Worm (Caenorhabditis elegans) whole organism, mixed stage, embryonic: ENCODE data around the gene tsr-1.

Experiments
- ces-1 ChIP-seq: fragments of 150-350 bp; optimal IDR thresholded peaks from 2 replicates; lab custom pipeline; 2014; ENCODE audit warnings: missing biosample characterization, missing genetic modification reagents, missing genetic modification characterization
- elt-3 ChIP-seq: fragments of 150-350 bp; optimal IDR thresholded peaks from 2 replicates; lab custom pipeline; 2014; ENCODE audit warnings: missing biosample characterization, missing genetic modification characterization
- mab-5 ChIP-seq: fragments of 150-350 bp; optimal IDR thresholded peaks from 2 replicates; lab custom pipeline; 2014; ENCODE audit warnings: missing biosample characterization, missing genetic modification characterization
- nhr-237 ChIP-seq: fragments of 150-350 bp; optimal IDR thresholded peaks from 2 replicates; lab custom pipeline; 2014; ENCODE audit warnings: missing biosample characterization, missing genetic modification characterization
- nhr-28 ChIP-seq: fragments of 150-350 bp; optimal IDR thresholded peaks from 2 replicates; lab custom pipeline; 2014; ENCODE audit warnings: missing biosample characterization, missing genetic modification characterization
- nhr-76 ChIP-seq: sonication (generic microtip); optimal IDR thresholded peaks from 2 replicates; lab custom pipeline; 2017; ENCODE audit warnings: missing biosample characterization, missing genetic modification characterization
- pha-4 ChIP-seq: fragments of 150-350 bp; optimal IDR thresholded peaks from 2 replicates; lab custom pipeline; 2018; ENCODE audit warnings: missing biosample characterization, missing genetic modification reagents, missing genetic modification characterization
- sem-2 ChIP-seq: fragments of 200-800 bp; sonication (Bioruptor generic); optimal IDR thresholded peaks from 2 replicates; lab custom pipeline; 2018; ENCODE audit warnings: mild to moderate bottlenecking, missing genetic modification characterization, missing compliant biosample characterization
- snpc-4 ChIP-seq: fragments of 150-350 bp; optimal IDR thresholded peaks from 2 replicates; lab custom pipeline; 2014; ENCODE audit warnings: missing biosample characterization, missing genetic modification characterization
- sptf-1 ChIP-seq: sonication (generic microtip); optimal IDR thresholded peaks from 2 replicates; lab custom pipeline; 2017; ENCODE audit warnings: mild to moderate bottlenecking, missing genetic modification characterization, moderate library complexity, missing compliant biosample characterization
- unc-39 ChIP-seq: fragments of 150-350 bp; optimal IDR thresholded peaks from 2 replicates; lab custom pipeline; 2014; ENCODE audit warnings: missing biosample characterization, missing genetic modification characterization
- unc-62 ChIP-seq: fragments of 150-350 bp; optimal IDR thresholded peaks from 2 replicates; lab custom pipeline; 2014; ENCODE audit warnings: missing biosample characterization, missing genetic modification reagents, missing genetic modification characterization
- zip-8 ChIP-seq: fragments of 150-350 bp; optimal IDR thresholded peaks from 2 replicates; lab custom pipeline; 2014; ENCODE audit warnings: missing biosample characterization, missing genetic modification characterization
- ztf-11 ChIP-seq: fragments of 150-350 bp; optimal IDR thresholded peaks from 2 replicates; lab custom pipeline; 2014; ENCODE audit warnings: missing biosample characterization, missing genetic modification characterization

ce11 chrII:2503703-2504430 lies 30.7 kb upstream of the tsr-1 start:
- no peak for TF ChIP-seq ztf-11 (tag; lab: Kevin White, UChicago)
- TF ChIP-seq snpc-4 (tag; lab: Kevin White, UChicago): no peak
- no peak for TF ChIP-seq mab-5 (tag; lab: Kevin White, UChicago)
- no peak for TF ChIP-seq nhr-28 (tag; lab: Kevin White, UChicago)
- TF ChIP-seq nhr-76: no peak
- no peak for TF ChIP-seq elt-3 (tag; lab: Kevin White, UChicago)
- TF ChIP-seq ces-1 (GFP tag; lab: Kevin White, UChicago): no peak
- no peak for TF ChIP-seq unc-62 (GFP tag; lab: Kevin White, UChicago)
- TF ChIP-seq pha-4 (tag; lab: Kevin White, UChicago): no peak
- TF ChIP-seq sptf-1: no peak
- TF ChIP-seq zip-8 (tag; lab: Kevin White, UChicago): no peak
- TF ChIP-seq sem-2 (GFP tag; lab: Kevin White, UChicago): no peak
- TF ChIP-seq nhr-237 (tag; lab: Kevin White, UChicago): no peak
- no peak for TF ChIP-seq unc-39 (tag; lab: Kevin White, UChicago)
